Worm (Caenorhabditis elegans) whole organism, mixed stage, embryonic: ENCODE data around the gene Y60A9.1.

Source experiments
- mep-1 ChIP-seq: fragments of 150-350 bp; optimal IDR thresholded peaks from 2 replicates; lab custom pipeline; 2017; ENCODE audit warnings: missing biosample characterization, missing genetic modification reagents, missing genetic modification characterization, inconsistent platforms
- nhr-76 ChIP-seq: sonication (generic microtip); optimal IDR thresholded peaks from 2 replicates; lab custom pipeline; 2017; ENCODE audit warnings: missing biosample characterization, missing genetic modification characterization

ce11 chrX:14424186-14424585 is 29.0 kb upstream of the Y60A9.1 start:
- TF ChIP-seq mep-1 (tag; lab: Kevin White, UChicago) (no peak), nhr-76 (tag; lab: Kevin White, UChicago) (no peak)
